Worm (Caenorhabditis elegans) whole organism, L4 larva: ENCODE results near the gene ins-17.

ENCODE experiments used
- ceh-32 ChIP-seq: sonication (generic microtip); optimal IDR thresholded peaks from 2 replicates; lab custom pipeline; 2016; ENCODE audit warnings: mild to moderate bottlenecking, missing genetic modification characterization, missing compliant biosample characterization; ENCODE audit not compliant: poor library complexity
- fkh-10 ChIP-seq: fragments of 150-350 bp; optimal IDR thresholded peaks from 2 replicates; lab custom pipeline; 2014; ENCODE audit warnings: missing biosample characterization, missing genetic modification reagents, missing genetic modification characterization
- hlh-11 ChIP-seq: fragments of 200-800 bp; sonication (Bioruptor generic); optimal IDR thresholded peaks from 2 replicates; lab custom pipeline; 2018; ENCODE audit warnings: mild to moderate bottlenecking, missing genetic modification characterization, missing compliant biosample characterization
- lin-38 ChIP-seq: fragments of 200-800 bp; sonication (Bioruptor generic); IDR thresholded peaks from 2 replicates; pipeline ENCODE4 v1.3.6; 2022; ENCODE audit warnings: missing genetic modification reagents, missing genetic modification characterization, missing compliant biosample characterization

DNA sequence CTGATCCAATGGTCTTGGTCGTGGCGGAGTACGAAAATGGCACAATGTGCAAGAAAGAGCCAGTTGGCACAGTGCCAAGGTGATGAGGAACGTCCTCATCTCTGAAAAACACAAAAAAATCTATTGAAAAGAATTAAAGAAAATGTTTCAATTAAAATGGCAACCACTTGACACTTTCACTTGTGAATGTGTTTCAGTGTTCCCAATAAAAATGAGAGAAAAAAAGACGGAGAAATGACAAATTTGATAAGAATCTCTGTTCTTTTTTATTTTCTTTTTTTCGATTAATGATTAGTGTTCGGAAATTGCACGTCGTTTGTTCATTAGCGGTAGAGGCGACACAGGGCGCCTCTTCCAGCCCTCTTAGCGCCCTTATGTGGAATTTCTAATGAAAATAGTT, 10.1 kb downstream of the ins-17 start, which contains the start of gene ndg-4:
- no peak for TF ChIP-seq hlh-11 (tag; lab: Kevin White, UChicago)
- TF ChIP-seq lin-38 (GFP tag; lab: Robert Waterston, UW): no peak
- TF ChIP-seq ceh-32 (tag; lab: Kevin White, UChicago): no peak
- no peak for TF ChIP-seq fkh-10 (GFP tag; lab: Kevin White, UChicago)
